Worm (Caenorhabditis elegans) whole organism, L4 larva: ENCODE data around the gene C23H3.5.

Experiments used
- F10B5.3 ChIP-seq: sonication (generic microtip); optimal IDR thresholded peaks from 2 replicates; lab custom pipeline; 2016; ENCODE audit warnings: mild to moderate bottlenecking, missing genetic modification characterization, missing compliant biosample characterization
- F37D6.2 ChIP-seq: sonication (generic microtip); optimal IDR thresholded peaks from 2 replicates; lab custom pipeline; 2016; ENCODE audit warnings: mild to moderate bottlenecking, missing genetic modification characterization, missing compliant biosample characterization
- R02D3.7 ChIP-seq: fragments of 150-350 bp; sonication (generic microtip); optimal IDR thresholded peaks from 3 replicates; lab custom pipeline; 2014; ENCODE audit warnings: missing biosample characterization, missing genetic modification characterization
- Y75B8A.6 ChIP-seq: fragments of 200-800 bp; sonication (Bioruptor generic); IDR thresholded peaks from 2 replicates; pipeline ENCODE4 v1.3.6; 2022; ENCODE audit warnings: missing genetic modification reagents, missing genetic modification characterization, missing compliant biosample characterization
- aly-2 ChIP-seq: sonication (generic microtip); optimal IDR thresholded peaks from 2 replicates; lab custom pipeline; 2018; ENCODE audit warnings: missing biosample characterization, missing genetic modification characterization
- ama-1 ChIP-seq: fragments of 150-350 bp; optimal IDR thresholded peaks from 2 replicates; lab custom pipeline; 2014; ENCODE audit warnings: inconsistent platforms, mixed read lengths
- ceh-20 ChIP-seq: fragments of 200-800 bp; sonication (Bioruptor generic); IDR thresholded peaks from 2 replicates; pipeline ENCODE4 v1.3.6; 2022; ENCODE audit warnings: missing genetic modification reagents, missing genetic modification characterization, missing compliant biosample characterization
- ceh-28 ChIP-seq: fragments of 150-350 bp; optimal IDR thresholded peaks from 2 replicates; lab custom pipeline; 2014; ENCODE audit warnings: missing biosample characterization, missing genetic modification reagents, missing genetic modification characterization
- ceh-32 ChIP-seq: sonication (generic microtip); optimal IDR thresholded peaks from 2 replicates; lab custom pipeline; 2016; ENCODE audit warnings: mild to moderate bottlenecking, missing genetic modification characterization, missing compliant biosample characterization; ENCODE audit not compliant: poor library complexity
- ceh-44 ChIP-seq: fragments of 200-800 bp; sonication (Bioruptor generic); IDR thresholded peaks from 2 replicates; pipeline ENCODE4 v1.3.6; 2022; ENCODE audit warnings: missing genetic modification reagents, missing genetic modification characterization, missing compliant biosample characterization
- ces-1 ChIP-seq: fragments of 150-350 bp; sonication (generic microtip); optimal IDR thresholded peaks from 4 replicates; lab custom pipeline; 2014; ENCODE audit warnings: missing biosample characterization, missing genetic modification reagents, missing genetic modification characterization
- cey-2 ChIP-seq: sonication (generic microtip); optimal IDR thresholded peaks from 3 replicates; lab custom pipeline; 2017; ENCODE audit warnings: missing genetic modification characterization, mild to moderate bottlenecking, missing compliant biosample characterization, antibody characterized with exemption, borderline replicate concordance; ENCODE audit not compliant: insufficient read depth
- daf-12 ChIP-seq: fragments of 150-350 bp; optimal IDR thresholded peaks from 2 replicates; lab custom pipeline; 2014; ENCODE audit warnings: missing biosample characterization, missing genetic modification reagents, missing genetic modification characterization
- dmd-6 ChIP-seq: fragments of 200-800 bp; sonication (Bioruptor generic); IDR thresholded peaks from 2 replicates; pipeline ENCODE4 v1.3.6; 2022; ENCODE audit warnings: missing genetic modification reagents, missing genetic modification characterization, missing compliant biosample characterization
- dmd-8 ChIP-seq: fragments of 200-800 bp; sonication (Bioruptor generic); IDR thresholded peaks from 2 replicates; pipeline ENCODE4 v1.3.6; 2022; ENCODE audit warnings: missing genetic modification characterization, missing compliant biosample characterization
- dpl-1 ChIP-seq: fragments of 150-350 bp; optimal IDR thresholded peaks from 2 replicates; lab custom pipeline; 2014; ENCODE audit warnings: missing biosample characterization, missing genetic modification reagents, missing genetic modification characterization
- dve-1 ChIP-seq: sonication (generic microtip); optimal IDR thresholded peaks from 2 replicates; lab custom pipeline; 2017; ENCODE audit warnings: antibody characterized with exemption, mild to moderate bottlenecking, missing genetic modification characterization, missing compliant biosample characterization; ENCODE audit not compliant: insufficient read depth
- egl-27 ChIP-seq: sonication (generic microtip); optimal IDR thresholded peaks from 3 replicates; lab custom pipeline; 2017; ENCODE audit warnings: missing biosample characterization, missing genetic modification reagents, missing genetic modification characterization
- gei-8 ChIP-seq: fragments of 200-800 bp; sonication (Bioruptor generic); optimal IDR thresholded peaks from 2 replicates; lab custom pipeline; 2018; ENCODE audit warnings: mild to moderate bottlenecking, missing genetic modification characterization, missing compliant biosample characterization
- hlh-11 ChIP-seq: fragments of 200-800 bp; sonication (Bioruptor generic); optimal IDR thresholded peaks from 2 replicates; lab custom pipeline; 2018; ENCODE audit warnings: mild to moderate bottlenecking, missing genetic modification characterization, missing compliant biosample characterization
- hlh-30 ChIP-seq: sonication (generic microtip); optimal IDR thresholded peaks from 2 replicates; lab custom pipeline; 2017; ENCODE audit warnings: antibody characterized with exemption, mild to moderate bottlenecking, missing genetic modification characterization, missing compliant biosample characterization; ENCODE audit not compliant: insufficient read depth
- jun-1 ChIP-seq: fragments of 150-350 bp; optimal IDR thresholded peaks from 2 replicates; lab custom pipeline; 2014; ENCODE audit warnings: missing biosample characterization, missing genetic modification reagents, missing genetic modification characterization
- lim-7 ChIP-seq: fragments of 200-800 bp; sonication (Bioruptor generic); IDR thresholded peaks from 2 replicates; pipeline ENCODE4 v1.3.6; 2022; ENCODE audit warnings: missing genetic modification characterization, missing compliant biosample characterization
- lin-13 ChIP-seq: fragments of 150-350 bp; optimal IDR thresholded peaks from 2 replicates; lab custom pipeline; 2014; ENCODE audit warnings: missing biosample characterization, missing genetic modification reagents, missing genetic modification characterization
- lin-39 ChIP-seq: fragments of 150-350 bp; optimal IDR thresholded peaks from 2 replicates; lab custom pipeline; 2014; ENCODE audit warnings: missing biosample characterization, missing genetic modification reagents, missing genetic modification characterization
- lsy-2 ChIP-seq, 2 experiments: fragments of 150-350 bp in 1 of 2; sonication (generic microtip) in 1 of 2; optimal IDR thresholded peaks; 2 replicates each; lab custom pipeline; 2014 to 2017; ENCODE audit warnings: missing biosample characterization in 2 of 2, missing genetic modification characterization in 2 of 2
- mes-2 ChIP-seq: sonication (generic microtip); optimal IDR thresholded peaks from 2 replicates; lab custom pipeline; 2016; ENCODE audit warnings: missing genotype, mild to moderate bottlenecking, missing genetic modification characterization, missing compliant biosample characterization; ENCODE audit not compliant: poor library complexity, severe bottlenecking
- mxl-2 ChIP-seq: fragments of 200-800 bp; sonication (Bioruptor generic); conservative IDR thresholded peaks from 2 replicates; pipeline ENCODE4 v1.3.6; 2022; ENCODE audit warnings: missing genetic modification reagents, missing genetic modification characterization, missing compliant biosample characterization
- nhr-11 ChIP-seq: fragments of 150-350 bp; optimal IDR thresholded peaks from 2 replicates; lab custom pipeline; 2014; ENCODE audit warnings: missing biosample characterization, missing genetic modification characterization
- nhr-28 ChIP-seq: fragments of 150-350 bp; optimal IDR thresholded peaks from 2 replicates; lab custom pipeline; 2014; ENCODE audit warnings: missing biosample characterization, missing genetic modification characterization
- nhr-48 ChIP-seq: sonication (generic microtip); optimal IDR thresholded peaks from 2 replicates; lab custom pipeline; 2016; ENCODE audit warnings: mild to moderate bottlenecking, missing genetic modification characterization, missing compliant biosample characterization
- nhr-76 ChIP-seq: fragments of 150-350 bp; optimal IDR thresholded peaks from 2 replicates; lab custom pipeline; 2014; ENCODE audit warnings: missing biosample characterization, missing genetic modification characterization
- nhr-77 ChIP-seq: fragments of 150-350 bp; optimal IDR thresholded peaks from 2 replicates; lab custom pipeline; 2014; ENCODE audit warnings: missing biosample characterization, missing genetic modification characterization
- php-3 ChIP-seq: fragments of 200-800 bp; sonication (Bioruptor generic); IDR thresholded peaks from 2 replicates; pipeline ENCODE4 v1.3.6; 2022; ENCODE audit warnings: missing genetic modification reagents, missing genetic modification characterization, missing compliant biosample characterization
- pqm-1 ChIP-seq: sonication (generic microtip); optimal IDR thresholded peaks from 2 replicates; lab custom pipeline; 2017; ENCODE audit warnings: missing biosample characterization, missing genetic modification characterization
- skn-1 ChIP-seq: fragments of 150-350 bp; optimal IDR thresholded peaks from 2 replicates; lab custom pipeline; 2014; ENCODE audit warnings: missing biosample characterization, missing genetic modification characterization
- snpc-1.2 ChIP-seq: fragments of 200-800 bp; sonication (Bioruptor generic); IDR thresholded peaks from 2 replicates; pipeline ENCODE4 v1.3.6; 2022; ENCODE audit warnings: missing genetic modification reagents, missing genetic modification characterization, missing compliant biosample characterization
- spr-1 ChIP-seq: sonication (generic microtip); optimal IDR thresholded peaks from 2 replicates; lab custom pipeline; 2016; ENCODE audit warnings: mild to moderate bottlenecking, missing genetic modification characterization, missing compliant biosample characterization
- unc-39 ChIP-seq: sonication (generic microtip); optimal IDR thresholded peaks from 2 replicates; lab custom pipeline; 2017; ENCODE audit warnings: missing biosample characterization, missing genetic modification characterization
- unc-62 ChIP-seq, 3 experiments: fragments of 150-350 bp in 1 of 3; sonication (generic microtip); optimal IDR thresholded peaks in 2 of 3; peaks in 1 of 3; 1 replicate in 1 of 3; 2 replicates in 2 of 3; lab custom pipeline; 2014 to 2017; ENCODE audit warnings: missing biosample characterization in 3 of 3, missing genetic modification characterization in 3 of 3, missing genetic modification reagents in 3 of 3, missing genotype in 1 of 3
- vab-7 ChIP-seq: fragments of 200-800 bp; sonication (Bioruptor generic); IDR thresholded peaks from 2 replicates; pipeline ENCODE4 v1.3.6; 2022; ENCODE audit warnings: missing genetic modification reagents, missing genetic modification characterization, missing compliant biosample characterization
- zfp-3 ChIP-seq: fragments of 200-800 bp; sonication (Bioruptor generic); conservative IDR thresholded peaks from 2 replicates; pipeline ENCODE4 v1.3.6; 2022; ENCODE audit warnings: missing genetic modification reagents, missing genetic modification characterization, missing compliant biosample characterization
- ztf-7 ChIP-seq: fragments of 150-350 bp; optimal IDR thresholded peaks from 2 replicates; lab custom pipeline; 2014; ENCODE audit warnings: missing biosample characterization, missing genetic modification characterization

C23H3.5 gene

DNA sequence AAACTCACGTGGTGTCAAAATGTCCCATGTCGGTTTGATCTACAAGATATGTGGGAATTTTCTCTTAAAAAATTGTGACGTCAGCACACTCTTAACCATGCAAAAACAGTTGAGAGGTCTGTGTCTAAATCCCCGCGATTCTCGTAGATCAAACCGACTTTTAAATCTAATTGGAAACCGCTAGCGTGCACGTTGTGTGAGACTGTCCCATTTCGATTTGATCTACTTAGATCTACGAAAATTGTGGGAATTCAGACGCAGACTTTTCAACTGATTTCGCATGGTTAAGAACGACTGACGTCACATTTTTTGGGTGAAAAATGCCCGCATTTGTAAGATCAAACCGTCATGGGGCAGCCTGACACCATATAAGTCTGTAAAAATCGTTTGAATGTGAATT lies 10.5 kb downstream of the C23H3.5 start:
- 0 out of 2 replicates have a peak, but pooled peaks have one; percentile 3 for TF ChIP-seq dmd-6 (GFP tag; lab: Robert Waterston, UW)
- no peak for TF ChIP-seq aly-2
- no peak for TF ChIP-seq lin-39 (tag; lab: Kevin White, UChicago)
- TF ChIP-seq unc-62 (GFP tag; optimal IDR thresholded peaks at IDR 0.05 in 1 of 2; lab: Kevin White, UChicago): peak in 1 of 2 experiments; percentile 78
- no peak for TF ChIP-seq unc-62 (tag; optimal IDR thresholded peaks at IDR 0.05; lab: Kevin White, UChicago)
- no peak for TF ChIP-seq mes-2 (tag; lab: Kevin White, UChicago)
- TF ChIP-seq dmd-8: 0 out of 2 replicates have a peak, but pooled peaks have one; percentile 9

DNA sequence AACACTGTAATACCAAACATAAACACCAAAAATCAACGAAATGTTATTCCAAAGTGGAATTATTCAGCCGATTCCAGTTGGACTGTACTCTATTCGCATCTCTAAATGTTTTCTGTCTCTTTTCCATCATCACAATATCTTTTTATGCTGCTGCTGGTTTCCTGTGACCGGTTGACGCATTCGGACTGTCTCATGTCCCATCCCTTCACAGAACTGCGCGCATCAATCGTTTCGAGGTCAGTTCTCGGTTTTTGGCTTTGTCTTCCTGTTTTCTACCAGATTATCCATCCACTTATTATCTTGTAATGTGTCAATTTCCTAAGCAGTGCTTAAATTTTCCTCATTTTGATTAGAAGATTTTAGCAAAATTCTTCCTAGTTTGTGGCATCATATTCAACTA lies 12.7 kb downstream of the C23H3.5 start:
- TF ChIP-seq dpl-1 (no peak), hlh-30 (tag; lab: Kevin White, UChicago) (peak; percentile 47), nhr-28 (peak; percentile 26), ces-1 (GFP tag; lab: Kevin White, UChicago) (no peak), hlh-11 (tag; lab: Kevin White, UChicago) (peak; percentile 22), jun-1 (tag; lab: Kevin White, UChicago) (no peak)

DNA sequence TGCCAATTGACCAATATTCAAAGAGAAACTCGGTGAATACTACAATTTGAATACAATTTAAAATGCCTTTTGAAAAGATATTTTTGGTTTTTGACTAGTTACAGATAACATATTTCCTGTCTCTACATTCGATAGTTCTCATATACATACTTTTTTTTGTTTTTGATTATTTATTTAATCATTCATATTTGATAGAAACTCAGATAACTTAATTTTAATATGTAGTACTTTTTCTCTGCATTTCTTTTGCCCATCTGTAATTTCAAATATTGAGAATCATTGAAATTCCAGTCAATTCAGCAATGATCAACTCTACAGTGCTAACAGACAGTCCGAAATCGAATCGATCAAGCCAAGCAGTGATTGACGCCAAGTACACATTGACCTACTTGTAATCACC lies 13.6 kb downstream of the C23H3.5 start, which contains the start of gene C23H3.2:
TSS of gene C23H3.2 (plus strand) at position 301 of the 400 bp plus-strand sequence.
- TF ChIP-seq snpc-1.2 (GFP tag; lab: Robert Waterston, UW) (no peak), aly-2 (no peak), R02D3.7 (tag; lab: Kevin White, UChicago) (no peak), F37D6.2 (tag; lab: Kevin White, UChicago) (no peak), nhr-48 (tag; lab: Kevin White, UChicago) (no peak), nhr-76 (tag; lab: Kevin White, UChicago) (no peak), lim-7 (GFP tag; lab: Robert Waterston, UW) (no peak)

DNA sequence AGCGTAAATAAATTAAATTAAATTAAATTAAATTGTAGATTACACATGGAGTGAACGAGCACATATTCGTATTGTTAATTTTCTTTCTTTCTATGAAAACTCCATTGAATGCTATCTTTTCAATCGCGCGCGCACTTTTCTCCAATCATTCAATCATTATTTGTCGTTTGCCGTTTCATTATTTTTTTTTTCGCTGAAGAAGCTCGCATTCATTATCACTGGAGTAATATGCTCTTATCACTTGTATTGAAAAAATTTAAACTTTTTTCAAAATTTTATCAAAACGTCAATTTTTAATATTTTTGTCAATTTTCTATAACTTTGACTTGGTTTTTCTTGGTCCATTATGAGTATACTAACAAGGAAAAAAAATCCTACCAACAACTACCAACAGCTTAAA lies 18.1 kb downstream of the C23H3.5 start:
- no peak for TF ChIP-seq ceh-20 (GFP tag; lab: Robert Waterston, UW)
- no peak for TF ChIP-seq skn-1 (tag; lab: Kevin White, UChicago)
- TF ChIP-seq egl-27 (tag; lab: Kevin White, UChicago): no peak
- no peak for TF ChIP-seq dmd-8
- peak; percentile 32; the same call in 1 of the 2 replicates for TF ChIP-seq dmd-6 (GFP tag; lab: Robert Waterston, UW)
- no peak for TF ChIP-seq ztf-7 (tag; lab: Kevin White, UChicago)
- no peak for TF ChIP-seq php-3
- TF ChIP-seq dve-1 (tag; lab: Kevin White, UChicago): peak; percentile 13
- no peak for TF ChIP-seq ceh-44 (GFP tag; lab: Robert Waterston, UW)
- peak; percentile 31 for TF ChIP-seq pqm-1
- no peak for TF ChIP-seq snpc-1.2 (GFP tag; lab: Robert Waterston, UW)
- TF ChIP-seq ama-1: no peak

DNA sequence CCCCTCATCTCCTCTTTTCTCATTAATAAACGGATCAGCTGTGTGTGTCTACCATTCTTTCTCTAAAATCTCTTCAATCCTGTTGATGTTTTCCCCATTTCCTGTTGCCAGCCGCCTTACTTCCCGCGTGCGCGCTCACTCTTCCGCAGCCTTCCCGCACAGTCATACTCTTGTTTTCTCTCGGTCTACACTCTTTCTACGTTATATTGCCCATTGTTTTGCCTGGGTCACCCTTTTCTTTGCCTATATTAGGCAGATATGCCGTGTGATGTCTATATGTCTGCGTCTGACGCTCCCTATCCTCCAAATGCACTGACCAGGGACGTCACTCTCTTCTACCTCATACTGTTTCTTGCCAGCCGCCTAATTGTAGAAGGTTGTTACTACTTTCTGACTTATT lies 18.9 kb downstream of the C23H3.5 start:
- peak; percentile 44 for TF ChIP-seq nhr-48 (tag; lab: Kevin White, UChicago)
- TF ChIP-seq daf-12 (tag; lab: Kevin White, UChicago): no peak
- no peak for TF ChIP-seq ceh-44 (GFP tag; lab: Robert Waterston, UW)
- no peak for TF ChIP-seq cey-2
- no peak for TF ChIP-seq jun-1 (tag; lab: Kevin White, UChicago)
- no peak for TF ChIP-seq vab-7 (GFP tag; lab: Robert Waterston, UW)
- no peak for TF ChIP-seq F10B5.3 (tag; lab: Kevin White, UChicago)
- TF ChIP-seq lin-13 (GFP tag; lab: Kevin White, UChicago): no peak
- peak; percentile 45 for TF ChIP-seq spr-1 (tag; lab: Kevin White, UChicago)
- no peak for TF ChIP-seq Y75B8A.6 (GFP tag; lab: Robert Waterston, UW)
- TF ChIP-seq ceh-32 (tag; lab: Kevin White, UChicago): no peak
- no peak for TF ChIP-seq mes-2 (tag; lab: Kevin White, UChicago)
- TF ChIP-seq php-3: no peak
- TF ChIP-seq mxl-2: no peak
- TF ChIP-seq nhr-11 (tag; lab: Kevin White, UChicago): peak; percentile 2
- no peak for TF ChIP-seq gei-8
- no peak for TF ChIP-seq lsy-2 (tag; optimal IDR thresholded peaks at IDR 0.05; lab: Kevin White, UChicago)
- no peak for TF ChIP-seq nhr-77 (tag; lab: Kevin White, UChicago)
- TF ChIP-seq unc-39 (tag; lab: Kevin White, UChicago): no peak
- TF ChIP-seq ceh-28 (tag; lab: Kevin White, UChicago): no peak
- no peak for TF ChIP-seq ztf-7 (tag; lab: Kevin White, UChicago)
- no peak for TF ChIP-seq pqm-1
- no peak for TF ChIP-seq zfp-3 (GFP tag; lab: Robert Waterston, UW)
